Worm (Caenorhabditis elegans) whole organism, early embryonic: ENCODE data around the gene F53F4.18.

Source experiments
- B0310.2 ChIP-seq: sonication (generic microtip); optimal IDR thresholded peaks from 2 replicates; lab custom pipeline; 2016; ENCODE audit warnings: mild to moderate bottlenecking, missing genetic modification characterization, missing compliant biosample characterization
- aly-1 ChIP-seq: sonication (generic microtip); optimal IDR thresholded peaks from 2 replicates; lab custom pipeline; 2016; ENCODE audit warnings: missing genetic modification characterization, missing compliant biosample characterization
- ama-1 ChIP-seq: fragments of 150-350 bp; optimal IDR thresholded peaks from 2 replicates; lab custom pipeline; 2014
- ceh-13 ChIP-seq: fragments of 200-800 bp; sonication (Bioruptor generic); optimal IDR thresholded peaks from 2 replicates; lab custom pipeline; 2018; ENCODE audit warnings: mild to moderate bottlenecking, missing genetic modification characterization, missing compliant biosample characterization
- ceh-36 ChIP-seq: sonication (generic microtip); optimal IDR thresholded peaks from 2 replicates; lab custom pipeline; 2016; ENCODE audit warnings: missing genetic modification characterization, inconsistent platforms, missing compliant biosample characterization
- ets-7 ChIP-seq: sonication (generic microtip); optimal IDR thresholded peaks from 2 replicates; lab custom pipeline; 2016; ENCODE audit warnings: missing genotype, missing genetic modification characterization, missing compliant biosample characterization
- flt-1 ChIP-seq: fragments of 200-800 bp; sonication (Bioruptor generic); IDR thresholded peaks from 2 replicates; pipeline ENCODE4 v1.3.6; 2022; ENCODE audit warnings: missing genetic modification characterization, missing compliant biosample characterization
- hmbx-1 ChIP-seq: sonication (generic microtip); optimal IDR thresholded peaks from 2 replicates; lab custom pipeline; 2016; ENCODE audit warnings: mild to moderate bottlenecking, missing genetic modification characterization, missing compliant biosample characterization
- hmg-4 ChIP-seq: fragments of 200-800 bp; sonication (Bioruptor generic); optimal IDR thresholded peaks from 2 replicates; lab custom pipeline; 2018; ENCODE audit warnings: mild to moderate bottlenecking, missing genetic modification characterization, missing compliant biosample characterization
- pes-1 ChIP-seq: fragments of 200-800 bp; sonication (Bioruptor generic); IDR thresholded peaks from 2 replicates; pipeline ENCODE4 v1.3.6; 2022; ENCODE audit warnings: missing genetic modification reagents, missing genetic modification characterization, missing compliant biosample characterization
- scrt-1 ChIP-seq: fragments of 200-800 bp; sonication (Bioruptor generic); IDR thresholded peaks from 2 replicates; pipeline ENCODE4 v1.3.6; 2022; ENCODE audit warnings: missing genetic modification characterization, missing compliant biosample characterization
- sea-1 ChIP-seq: fragments of 200-800 bp; sonication (Bioruptor generic); conservative IDR thresholded peaks from 2 replicates; pipeline ENCODE4 v1.3.6; 2022; ENCODE audit warnings: missing genetic modification characterization, missing compliant biosample characterization
- tbx-11 ChIP-seq: fragments of 200-800 bp; sonication (Bioruptor generic); IDR thresholded peaks from 2 replicates; pipeline ENCODE4 v1.3.6; 2022; ENCODE audit warnings: missing genetic modification characterization, missing compliant biosample characterization
- tbx-37 ChIP-seq: fragments of 200-800 bp; sonication (Bioruptor generic); conservative IDR thresholded peaks from 2 replicates; pipeline ENCODE4 v1.3.6; 2022; ENCODE audit warnings: missing genetic modification reagents, missing genetic modification characterization, missing compliant biosample characterization

- TF ChIP-seq ceh-36 (tag; lab: Kevin White, UChicago) = no peak
- no peak for TF ChIP-seq ama-1 (lab: Kevin White, UChicago)
- no peak for TF ChIP-seq flt-1 (GFP tag; lab: Robert Waterston, UW)
- no peak for TF ChIP-seq ceh-13 (GFP tag; lab: Kevin White, UChicago)
- no peak for TF ChIP-seq hmg-4 (GFP tag; lab: Kevin White, UChicago)
- TF ChIP-seq scrt-1 (GFP tag; lab: Robert Waterston, UW) = no peak
- TF ChIP-seq B0310.2 (tag; lab: Kevin White, UChicago) = no peak
- no peak for TF ChIP-seq ets-7 (tag; lab: Kevin White, UChicago)
- TF ChIP-seq sea-1 (GFP tag; lab: Robert Waterston, UW) = no peak
- TF ChIP-seq hmbx-1 = no peak
- no peak for TF ChIP-seq tbx-11 (GFP tag; lab: Robert Waterston, UW)
- TF ChIP-seq pes-1 (GFP tag; lab: Robert Waterston, UW) = no peak
- TF ChIP-seq aly-1 (tag; lab: Kevin White, UChicago) = no peak
- no peak for TF ChIP-seq tbx-37 (GFP tag; lab: Robert Waterston, UW)
Measured at ce11 chrV:13563841-13564240, 26.1 kb upstream of the F53F4.18 start, which contains the start of gene grl-17.
